Worm (Caenorhabditis elegans): ENCODE measurements around the gene C52E2.4.
A peak's percentile ranks its signal among the peaks of the same experiment; 100 is the strongest.

C52E2.4 gene

DNA sequence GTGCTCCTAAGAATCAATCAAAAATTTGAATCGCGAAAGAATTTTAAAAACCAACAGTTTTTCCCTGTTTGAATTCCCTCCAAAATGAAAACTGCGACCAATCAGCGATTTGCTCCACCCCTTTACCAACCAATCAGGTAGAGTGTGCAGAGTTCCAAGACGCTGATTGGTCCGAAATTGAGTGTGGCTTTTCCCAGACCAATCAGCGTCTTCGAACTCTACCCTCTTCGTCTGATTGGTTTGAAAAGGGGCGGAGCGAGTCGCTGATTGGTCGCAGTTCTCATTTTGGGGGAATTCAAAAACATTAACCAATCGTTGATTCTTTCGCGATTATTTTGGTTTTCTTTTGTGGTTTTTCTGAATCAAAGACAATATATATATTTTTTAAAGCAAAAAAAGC is 1.6 kb downstream of the C52E2.4 start:
- TF ChIP-seq blmp-1 (tag; optimal IDR thresholded peaks at IDR 0.05): no peak
- no peak for TF ChIP-seq ham-2 (GFP tag; optimal IDR thresholded peaks at IDR 0.05)
- TF ChIP-seq nhr-28 (tag; optimal IDR thresholded peaks at IDR 0.05): no peak
- no peak for TF ChIP-seq lin-32 (GFP tag; optimal IDR thresholded peaks at IDR 0.05)
- no peak for TF ChIP-seq mls-2 (tag; optimal IDR thresholded peaks at IDR 0.05)
- no peak for TF ChIP-seq pha-4 (tag; optimal IDR thresholded peaks at IDR 0.05)
- no peak for TF ChIP-seq nhr-237 (tag; optimal IDR thresholded peaks at IDR 0.05)
- no peak for TF ChIP-seq unc-39 (tag; optimal IDR thresholded peaks at IDR 0.05)
- no peak for TF ChIP-seq snpc-4 (tag; optimal IDR thresholded peaks at IDR 0.05)
- no peak for TF ChIP-seq flh-1 (GFP tag; optimal IDR thresholded peaks at IDR 0.05)
- TF ChIP-seq tbx-8 (GFP tag; optimal IDR thresholded peaks at IDR 0.05): no peak
- no peak for TF ChIP-seq ceh-39 (tag; optimal IDR thresholded peaks at IDR 0.05)
- no peak for TF ChIP-seq lin-13 (tag; optimal IDR thresholded peaks at IDR 0.05)
- TF ChIP-seq nhr-2 (tag; optimal IDR thresholded peaks at IDR 0.05): no peak
- no peak for TF ChIP-seq sptf-1 (tag; optimal IDR thresholded peaks at IDR 0.05)
- TF ChIP-seq sem-2 (GFP tag; optimal IDR thresholded peaks at IDR 0.05): no peak
- TF ChIP-seq elt-1 (tag; optimal IDR thresholded peaks at IDR 0.05; ENCODE audit: borderline replicate concordance, insufficient read depth): no peak
- no peak for TF ChIP-seq nhr-12 (tag; optimal IDR thresholded peaks at IDR 0.05)
- TF ChIP-seq elt-3 (tag; optimal IDR thresholded peaks at IDR 0.05): no peak

ce11 chrII:1848109-1848508 is 5.2 kb downstream of the C52E2.4 start, which contains the start of gene fbxb-97:
Gene fbxb-97, minus strand, starts transcription at chrII:1848161.
- peak; percentile 51 for TF ChIP-seq unc-120 (tag; optimal IDR thresholded peaks at IDR 0.05; ENCODE audit: poor library complexity, severe bottlenecking)
- no peak for TF ChIP-seq unc-39 (tag; optimal IDR thresholded peaks at IDR 0.05)

DNA sequence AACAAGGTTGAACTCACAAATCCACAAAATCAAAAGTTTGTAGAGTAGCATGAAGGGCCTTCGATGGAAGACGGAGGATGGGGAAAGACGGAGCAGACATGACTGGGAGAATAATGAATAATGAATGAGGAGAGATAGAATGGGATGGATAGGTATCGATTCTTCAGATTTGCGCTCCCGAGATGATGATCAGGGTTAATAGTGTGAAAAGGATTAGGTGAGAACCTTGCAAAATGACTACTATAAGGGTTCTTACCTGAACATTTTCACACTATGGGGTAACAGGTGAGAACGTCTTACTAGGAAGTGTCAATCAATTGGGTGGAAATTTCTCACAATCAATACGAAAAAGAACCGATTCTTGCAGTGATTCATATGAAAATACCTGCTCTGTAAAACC is 7.4 kb downstream of the C52E2.4 start, which contains the start of gene fbxb-96:
Gene fbxb-96, minus strand, starts transcription at position 101 of the 400 bp plus-strand sequence.
- TF ChIP-seq unc-39 (tag; optimal IDR thresholded peaks at IDR 0.05) (no peak), sem-2 (GFP tag; optimal IDR thresholded peaks at IDR 0.05) (no peak), nhr-12 (tag; optimal IDR thresholded peaks at IDR 0.05) (no peak), blmp-1 (tag; optimal IDR thresholded peaks at IDR 0.05) (no peak), drap-1 (GFP tag; optimal IDR thresholded peaks at IDR 0.05) (no peak), zip-8 (tag; optimal IDR thresholded peaks at IDR 0.05) (no peak)

DNA sequence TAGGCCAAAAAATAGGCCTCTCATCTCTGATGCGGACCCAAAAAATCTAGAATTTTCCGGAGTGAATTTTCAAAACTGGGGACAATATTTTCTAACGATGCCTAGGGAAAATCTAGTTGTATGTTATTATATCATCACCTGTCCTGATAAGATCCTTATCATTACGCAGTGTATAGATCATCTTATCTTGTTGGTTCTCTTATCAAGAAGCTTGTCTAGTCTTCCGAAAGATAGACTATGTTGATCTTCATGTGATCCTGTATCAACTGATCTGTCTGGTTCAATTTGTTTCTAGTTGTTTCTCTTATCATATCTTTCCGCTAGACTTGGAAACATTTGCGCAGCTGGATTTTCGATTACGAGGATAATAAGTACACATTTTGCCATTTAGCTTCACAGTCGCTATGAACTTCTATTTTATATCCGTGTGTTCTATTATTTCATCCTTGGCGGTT is 7.9 kb downstream of the C52E2.4 start, which contains the start of gene C52E2.3:
Gene C52E2.3, plus strand, starts transcription at position 405 of the 455 bp plus-strand sequence.
- no peak for TF ChIP-seq drap-1 (GFP tag; optimal IDR thresholded peaks at IDR 0.05)
- no peak for TF ChIP-seq lin-13 (tag; optimal IDR thresholded peaks at IDR 0.05)
- no peak for TF ChIP-seq tbx-8 (GFP tag; optimal IDR thresholded peaks at IDR 0.05)
- no peak for TF ChIP-seq lin-32 (GFP tag; optimal IDR thresholded peaks at IDR 0.05)
- no peak for TF ChIP-seq mep-1 (tag; optimal IDR thresholded peaks at IDR 0.05)
- no peak for TF ChIP-seq unc-120 (tag; optimal IDR thresholded peaks at IDR 0.05; ENCODE audit: poor library complexity, severe bottlenecking)
- TF ChIP-seq elt-3 (tag; optimal IDR thresholded peaks at IDR 0.05): peak; percentile 85
- TF ChIP-seq unc-39 (tag; optimal IDR thresholded peaks at IDR 0.05): no peak
- no peak for TF ChIP-seq M03D4.4 (tag; optimal IDR thresholded peaks at IDR 0.05)
- no peak for TF ChIP-seq nhr-76 (tag; optimal IDR thresholded peaks at IDR 0.05)
- peak; percentile 62 for TF ChIP-seq elt-1 (tag; optimal IDR thresholded peaks at IDR 0.05; ENCODE audit: borderline replicate concordance, insufficient read depth)

- TF ChIP-seq mab-5 (tag; optimal IDR thresholded peaks at IDR 0.05) (no peak), elt-3 (tag; optimal IDR thresholded peaks at IDR 0.05) (no peak), unc-120 (tag; optimal IDR thresholded peaks at IDR 0.05; ENCODE audit: poor library complexity, severe bottlenecking) (no peak), ceh-39 (tag; optimal IDR thresholded peaks at IDR 0.05) (no peak), ham-2 (GFP tag; optimal IDR thresholded peaks at IDR 0.05) (no peak), drap-1 (GFP tag; optimal IDR thresholded peaks at IDR 0.05) (no peak), mls-2 (tag; optimal IDR thresholded peaks at IDR 0.05) (no peak), ces-1 (GFP tag; optimal IDR thresholded peaks at IDR 0.05) (no peak)
Measured at ce11 chrII:1851716-1852115, 8.8 kb downstream of the C52E2.4 start.

- TF ChIP-seq nhr-28 (tag; optimal IDR thresholded peaks at IDR 0.05) (no peak), hlh-1 (tag; optimal IDR thresholded peaks at IDR 0.05) (no peak), nhr-2 (tag; optimal IDR thresholded peaks at IDR 0.05) (no peak), ztf-11 (tag; optimal IDR thresholded peaks at IDR 0.05) (no peak), cnd-1 (tag; optimal IDR thresholded peaks at IDR 0.05) (no peak), ceh-83 (GFP tag; optimal IDR thresholded peaks at IDR 0.05) (no peak), M03D4.4 (tag; optimal IDR thresholded peaks at IDR 0.05) (no peak), flh-1 (GFP tag; optimal IDR thresholded peaks at IDR 0.05) (no peak), lin-32 (GFP tag; optimal IDR thresholded peaks at IDR 0.05) (no peak), sptf-1 (tag; optimal IDR thresholded peaks at IDR 0.05) (no peak), sem-2 (GFP tag; optimal IDR thresholded peaks at IDR 0.05) (no peak), elt-1 (tag; optimal IDR thresholded peaks at IDR 0.05; ENCODE audit: borderline replicate concordance, insufficient read depth) (no peak), zip-8 (tag; optimal IDR thresholded peaks at IDR 0.05) (no peak), elt-3 (tag; optimal IDR thresholded peaks at IDR 0.05) (no peak), mab-5 (tag; optimal IDR thresholded peaks at IDR 0.05) (no peak), lsy-2 (tag; optimal IDR thresholded peaks at IDR 0.05) (no peak), nhr-12 (tag; optimal IDR thresholded peaks at IDR 0.05) (no peak), snpc-4 (tag; optimal IDR thresholded peaks at IDR 0.05) (no peak)
Measured at ce11 chrII:1852503-1852902, 9.6 kb downstream of the C52E2.4 start, which contains the start of gene C52E2.2. Gene C52E2.2, plus strand, starts transcription at chrII:1852803.

Measured in whole organism, mixed stage, embryonic.